Fruit fly (Drosophila melanogaster) whole organism, embryonic: Measurements from ENCODE around the gene kirre.

ENCODE experiments used
- Atf3 ChIP-seq: fragments of 200-800 bp; sonication (Bioruptor generic); optimal IDR thresholded peaks from 3 replicates; lab custom pipeline; 2016; ENCODE audit warnings: missing biosample characterization, missing genetic modification characterization
- CG10959 ChIP-seq: fragments of 200-800 bp; sonication (Bioruptor generic); IDR thresholded peaks from 2 replicates; pipeline ENCODE4 v1.3.6; 2022; ENCODE audit warnings: missing biosample characterization, missing genetic modification characterization
- CG12659 ChIP-seq: fragments of 200-800 bp; sonication (Bioruptor generic); optimal IDR thresholded peaks from 3 replicates; lab custom pipeline; 2017; ENCODE audit warnings: mild to moderate bottlenecking, missing biosample characterization, missing genetic modification reagents, missing genetic modification characterization
- CG13287 ChIP-seq: fragments of 200-800 bp; sonication (Bioruptor generic); IDR thresholded peaks from 2 replicates; pipeline ENCODE4 v1.3.6; 2022; ENCODE audit warnings: missing biosample characterization, missing genetic modification characterization; ENCODE audit not compliant: partially characterized antibody
- CG13424 ChIP-seq: fragments of 200-800 bp; sonication (Bioruptor generic); optimal IDR thresholded peaks from 2 replicates; lab custom pipeline; 2019; ENCODE audit warnings: missing biosample characterization, mild to moderate bottlenecking, missing genetic modification characterization, moderate library complexity
- CG13775 ChIP-seq: fragments of 200-800 bp; sonication (Bioruptor generic); optimal IDR thresholded peaks from 3 replicates; lab custom pipeline; 2017; ENCODE audit warnings: missing biosample characterization, mild to moderate bottlenecking, missing genetic modification characterization
- CG14965 ChIP-seq: fragments of 200-800 bp; sonication (Bioruptor generic); optimal IDR thresholded peaks from 2 replicates; lab custom pipeline; 2016; ENCODE audit warnings: missing biosample characterization, missing genetic modification characterization, borderline replicate concordance
- CG17359 ChIP-seq: fragments of 200-800 bp; sonication (Bioruptor generic); optimal IDR thresholded peaks from 3 replicates; lab custom pipeline; 2018; ENCODE audit warnings: missing biosample characterization, mild to moderate bottlenecking, missing genetic modification characterization, moderate library complexity
- CG17568 ChIP-seq: fragments of 200-800 bp; sonication (Bioruptor generic); optimal IDR thresholded peaks from 2 replicates; lab custom pipeline; 2018; ENCODE audit warnings: missing biosample characterization, mild to moderate bottlenecking, missing genetic modification characterization, moderate library complexity
- CG18764 ChIP-seq: fragments of 200-800 bp; sonication (Bioruptor generic); optimal IDR thresholded peaks from 3 replicates; lab custom pipeline; 2016; ENCODE audit warnings: missing biosample characterization, missing genetic modification characterization
- CG2199 ChIP-seq: fragments of 200-800 bp; sonication (Bioruptor generic); IDR thresholded peaks from 3 replicates; pipeline ENCODE4 v1.3.6; 2022; ENCODE audit warnings: missing biosample characterization, missing genetic modification characterization
- CG3281 ChIP-seq: fragments of 200-800 bp; sonication (Bioruptor generic); optimal IDR thresholded peaks from 3 replicates; lab custom pipeline; 2017; ENCODE audit warnings: missing biosample characterization, mild to moderate bottlenecking, missing genetic modification characterization
- CG33213 ChIP-seq: fragments of 200-800 bp; sonication (Bioruptor generic); optimal IDR thresholded peaks from 3 replicates; lab custom pipeline; 2016; ENCODE audit warnings: missing biosample characterization, missing genetic modification characterization
- CG4707 ChIP-seq: fragments of 200-800 bp; sonication (Bioruptor generic); optimal IDR thresholded peaks from 2 replicates; lab custom pipeline; 2018; ENCODE audit warnings: missing biosample characterization, mild to moderate bottlenecking, missing genetic modification characterization, moderate library complexity
- CG6254 ChIP-seq: fragments of 200-800 bp; sonication (Bioruptor generic); optimal IDR thresholded peaks from 3 replicates; lab custom pipeline; 2017; ENCODE audit warnings: mild to moderate bottlenecking, missing biosample characterization, missing genetic modification reagents, missing genetic modification characterization
- CG9817 ChIP-seq: fragments of 200-800 bp; sonication (Bioruptor generic); optimal IDR thresholded peaks from 2 replicates; lab custom pipeline; 2018; ENCODE audit warnings: missing biosample characterization, mild to moderate bottlenecking, missing genetic modification characterization, moderate library complexity
- Doc3 ChIP-seq: fragments of 200-800 bp; sonication (Bioruptor generic); IDR thresholded peaks from 3 replicates; pipeline ENCODE4 v1.3.6; 2022; ENCODE audit warnings: missing biosample characterization, missing genetic modification characterization; ENCODE audit not compliant: partially characterized antibody
- E2f1 ChIP-seq: fragments of 200-800 bp; sonication (Bioruptor generic); IDR thresholded peaks from 2 replicates; pipeline ENCODE4 v1.3.6; 2022; ENCODE audit warnings: missing biosample characterization, missing genetic modification characterization
- E2f2 ChIP-seq: fragments of 200-800 bp; sonication (Bioruptor generic); IDR thresholded peaks from 2 replicates; pipeline ENCODE4 v1.3.6; 2022; ENCODE audit warnings: missing biosample characterization, missing genetic modification characterization
- H2.0 ChIP-seq: fragments of 200-800 bp; sonication (Bioruptor generic); IDR thresholded peaks from 2 replicates; pipeline ENCODE4 v1.3.6; 2022; ENCODE audit warnings: missing biosample characterization, missing genetic modification characterization
- HHEX ChIP-seq: fragments of 200-800 bp; sonication (Bioruptor generic); optimal IDR thresholded peaks from 3 replicates; lab custom pipeline; 2017; ENCODE audit warnings: missing biosample characterization, mild to moderate bottlenecking, missing genetic modification characterization, missing genetic modification reagents
- Hsf ChIP-seq: fragments of 200-800 bp; sonication (Bioruptor generic); optimal IDR thresholded peaks from 3 replicates; lab custom pipeline; 2016; ENCODE audit warnings: missing biosample characterization, missing genetic modification characterization
- Max ChIP-seq: fragments of 200-800 bp; sonication (Bioruptor generic); optimal IDR thresholded peaks from 2 replicates; lab custom pipeline; 2016; ENCODE audit warnings: missing biosample characterization, mild to moderate bottlenecking, missing genetic modification characterization
- Neu2 ChIP-seq: fragments of 200-800 bp; sonication (Bioruptor generic); optimal IDR thresholded peaks from 3 replicates; lab custom pipeline; 2016; ENCODE audit warnings: missing biosample characterization, missing genetic modification characterization, borderline replicate concordance
- Scr ChIP-seq: fragments of 200-800 bp; sonication (Bioruptor generic); IDR thresholded peaks from 2 replicates; pipeline ENCODE4 v1.3.6; 2022; ENCODE audit warnings: missing biosample characterization, missing genetic modification characterization; ENCODE audit not compliant: partially characterized antibody
- Ssrp ChIP-seq: fragments of 200-800 bp; sonication (Bioruptor generic); optimal IDR thresholded peaks from 2 replicates; lab custom pipeline; 2018; ENCODE audit warnings: missing biosample characterization, mild to moderate bottlenecking, missing genetic modification characterization, moderate library complexity
- Vsx1 ChIP-seq: fragments of 200-800 bp; sonication (Bioruptor generic); optimal IDR thresholded peaks from 2 replicates; lab custom pipeline; 2017; ENCODE audit warnings: missing biosample characterization, mild to moderate bottlenecking, missing genetic modification characterization, missing genetic modification reagents
- Xrp1 ChIP-seq: fragments of 200-800 bp; sonication (Bioruptor generic); IDR thresholded peaks from 2 replicates; pipeline ENCODE4 v1.3.6; 2022; ENCODE audit warnings: missing biosample characterization, missing genetic modification characterization
- amos ChIP-seq: fragments of 200-800 bp; sonication (Bioruptor generic); IDR thresholded peaks from 2 replicates; pipeline ENCODE4 v1.3.6; 2022; ENCODE audit warnings: missing biosample characterization, missing genetic modification characterization; ENCODE audit not compliant: partially characterized antibody
- ash1 ChIP-seq: fragments of 200-800 bp; sonication (Bioruptor generic); optimal IDR thresholded peaks from 2 replicates; lab custom pipeline; 2018; ENCODE audit warnings: missing biosample characterization, mild to moderate bottlenecking, missing genetic modification characterization
- ato ChIP-seq: fragments of 200-800 bp; sonication (Bioruptor generic); IDR thresholded peaks from 2 replicates; pipeline ENCODE4 v1.3.6; 2022; ENCODE audit warnings: missing biosample characterization, missing genetic modification characterization; ENCODE audit not compliant: partially characterized antibody
- bowl ChIP-seq: fragments of 200-800 bp; sonication (Bioruptor generic); IDR thresholded peaks from 2 replicates; pipeline ENCODE4 v1.3.6; 2022; ENCODE audit warnings: missing biosample characterization, missing genetic modification characterization
- cad ChIP-seq: fragments of >200 bp; optimal IDR thresholded peaks from 2 replicates; lab custom pipeline; 2017; ENCODE audit warnings: missing biosample characterization, missing genetic modification characterization
- da ChIP-seq: fragments of 200-800 bp; sonication (Bioruptor generic); optimal IDR thresholded peaks from 2 replicates; lab custom pipeline; 2016; ENCODE audit warnings: missing biosample characterization, missing genetic modification characterization
- dati ChIP-seq: fragments of 200-800 bp; sonication (Bioruptor generic); IDR thresholded peaks from 2 replicates; pipeline ENCODE4 v1.3.6; 2022; ENCODE audit warnings: missing biosample characterization, missing genetic modification characterization
- exex ChIP-seq: fragments of 200-800 bp; sonication (Bioruptor generic); optimal IDR thresholded peaks from 4 replicates; lab custom pipeline; 2018; ENCODE audit warnings: missing biosample characterization, mild to moderate bottlenecking, missing genetic modification characterization, moderate library complexity
- gcm ChIP-seq: fragments of 200-800 bp; sonication (Bioruptor generic); optimal IDR thresholded peaks from 2 replicates; lab custom pipeline; 2019; ENCODE audit warnings: missing biosample characterization, mild to moderate bottlenecking, missing genetic modification characterization, moderate library complexity
- gem ChIP-seq: fragments of 200-800 bp; sonication (Bioruptor generic); optimal IDR thresholded peaks from 2 replicates; lab custom pipeline; 2019; ENCODE audit warnings: missing biosample characterization, mild to moderate bottlenecking, missing genetic modification characterization, moderate library complexity
- grn ChIP-seq: fragments of 200-800 bp; sonication (Bioruptor generic); optimal IDR thresholded peaks from 3 replicates; lab custom pipeline; 2017; ENCODE audit warnings: missing biosample characterization, missing genetic modification characterization
- ind ChIP-seq: fragments of 200-800 bp; sonication (Bioruptor generic); optimal IDR thresholded peaks from 3 replicates; lab custom pipeline; 2016; ENCODE audit warnings: missing biosample characterization, missing genetic modification characterization
- lmd ChIP-seq: fragments of 200-800 bp; sonication (Bioruptor generic); IDR thresholded peaks from 2 replicates; pipeline ENCODE4 v1.3.6; 2022; ENCODE audit warnings: missing biosample characterization, missing genetic modification characterization
- org-1 ChIP-seq: fragments of 200-800 bp; sonication (Bioruptor generic); optimal IDR thresholded peaks from 2 replicates; lab custom pipeline; 2017; ENCODE audit warnings: missing biosample characterization, missing genetic modification characterization
- pnt ChIP-seq: fragments of 200-800 bp; sonication (Bioruptor generic); optimal IDR thresholded peaks from 3 replicates; lab custom pipeline; 2016; ENCODE audit warnings: missing biosample characterization, missing genetic modification characterization
- sd ChIP-seq: fragments of 200-800 bp; sonication (Bioruptor generic); optimal IDR thresholded peaks from 3 replicates; lab custom pipeline; 2018; ENCODE audit warnings: missing biosample characterization, mild to moderate bottlenecking, missing genetic modification characterization, moderate library complexity
- sima ChIP-seq: fragments of 200-800 bp; sonication (Bioruptor generic); optimal IDR thresholded peaks from 2 replicates; lab custom pipeline; 2016; ENCODE audit warnings: missing biosample characterization, missing genetic modification characterization
- slbo ChIP-seq: fragments of 200-800 bp; sonication (Bioruptor generic); IDR thresholded peaks from 2 replicates; pipeline ENCODE4 v1.3.6; 2022; ENCODE audit warnings: missing biosample characterization, missing genetic modification characterization
- tll ChIP-seq, 2 experiments: fragments of 200-800 bp in 1 of 2; fragments of >200 bp in 1 of 2; sonication (Bioruptor generic) in 1 of 2; optimal IDR thresholded peaks; 2 replicates each; lab custom pipeline; 2017 to 2019; ENCODE audit warnings: missing biosample characterization in 2 of 2, missing genetic modification characterization in 2 of 2, mild to moderate bottlenecking in 1 of 2, moderate library complexity in 1 of 2
- tup ChIP-seq: fragments of 200-800 bp; sonication (Bioruptor generic); optimal IDR thresholded peaks from 2 replicates; lab custom pipeline; 2016; ENCODE audit warnings: missing biosample characterization, mild to moderate bottlenecking, missing genetic modification characterization, moderate library complexity
- z ChIP-seq: fragments of 200-800 bp; sonication (Bioruptor generic); IDR thresholded peaks from 3 replicates; pipeline ENCODE4 v1.3.6; 2022; ENCODE audit warnings: missing biosample characterization, missing genetic modification characterization
- zen ChIP-seq: fragments of 200-800 bp; sonication (Bioruptor generic); optimal IDR thresholded peaks from 3 replicates; lab custom pipeline; 2018; ENCODE audit warnings: missing biosample characterization, mild to moderate bottlenecking, missing genetic modification characterization, moderate library complexity

kirre gene

DNA sequence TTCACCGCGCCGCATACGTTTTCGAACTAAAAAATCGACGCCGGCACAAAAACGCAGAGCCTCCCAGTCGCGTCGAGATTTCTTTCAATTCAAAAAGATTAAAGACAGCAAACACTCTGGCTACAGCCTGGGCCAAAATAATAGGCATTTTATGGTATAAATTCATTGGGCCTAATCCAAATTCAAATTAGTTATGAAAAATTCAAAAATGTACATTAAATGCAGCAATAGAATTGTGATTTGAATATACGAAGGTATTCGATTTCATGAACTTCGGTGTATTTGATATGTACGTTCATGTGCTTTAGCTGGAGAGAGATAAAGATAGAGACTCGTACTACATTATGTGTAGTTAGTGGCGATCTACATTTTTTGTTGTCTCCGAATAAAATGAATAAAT lies 3.9 kb downstream of the kirre start, which contains the start of gene Syx4 (continued):
- peak; percentile 79; the same call in 2 of the 3 replicates for TF ChIP-seq CG2199
- TF ChIP-seq CG3281 (GFP tag; lab: Kevin White, UChicago), result peak; percentile 93
- TF ChIP-seq CG13775 (GFP tag; lab: Kevin White, UChicago), result peak; percentile 79
- TF ChIP-seq CG14965 (GFP tag; lab: Kevin White, UChicago), result peak; percentile 59
- TF ChIP-seq E2f2 (GFP tag; lab: Robert Waterston, UW), result peak; percentile 72
- TF ChIP-seq CG9817 (tag; lab: Kevin White, UChicago), result peak; percentile 88
- peak; percentile 92 for TF ChIP-seq CG12659 (GFP tag; lab: Kevin White, UChicago)
- peak; percentile 86 for TF ChIP-seq tup (GFP tag; lab: Kevin White, UChicago)
- TF ChIP-seq org-1, result peak; percentile 92
- TF ChIP-seq Hsf (GFP tag; lab: Kevin White, UChicago), result peak; percentile 87
- TF ChIP-seq CG17568, result peak; percentile 81
- TF ChIP-seq CG18764 (GFP tag; lab: Kevin White, UChicago), result peak; percentile 70
- no peak for TF ChIP-seq CG13287
- TF ChIP-seq Ssrp (tag; lab: Kevin White, UChicago), result peak; percentile 81
- TF ChIP-seq tll (GFP tag; optimal IDR thresholded peaks at IDR 0.05; lab: Kevin White, UChicago), result no peak
- peak; percentile 76 for TF ChIP-seq sima (GFP tag; lab: Kevin White, UChicago)
- peak; percentile 84 for TF ChIP-seq CG33213
- TF ChIP-seq CG17359 (tag; lab: Kevin White, UChicago), result peak; percentile 94
- TF ChIP-seq Xrp1 (GFP tag; lab: Robert Waterston, UW), result peak; percentile 89
- peak; percentile 85 for TF ChIP-seq bowl (GFP tag; lab: Robert Waterston, UW)
- no peak for TF ChIP-seq Scr (GFP tag; lab: Robert Waterston, UW)
- TF ChIP-seq slbo (GFP tag; lab: Robert Waterston, UW), result peak; percentile 93
- TF ChIP-seq CG10959 (GFP tag; lab: Robert Waterston, UW), result peak; percentile 58; the same call in 1 of the 2 replicates
- TF ChIP-seq lmd, result peak; percentile 87
- peak; percentile 85 for TF ChIP-seq gcm (GFP tag; lab: Kevin White, UChicago)
- peak; percentile 79 for TF ChIP-seq sd
- TF ChIP-seq amos (GFP tag; lab: Robert Waterston, UW), result no peak
- TF ChIP-seq pnt, result peak; percentile 71
- TF ChIP-seq CG6254 (GFP tag; lab: Kevin White, UChicago), result peak; percentile 67
- peak; percentile 76 for TF ChIP-seq Vsx1 (GFP tag; lab: Kevin White, UChicago)
- TF ChIP-seq ato (GFP tag; lab: Robert Waterston, UW), result no peak
- TF ChIP-seq E2f1 (GFP tag; lab: Robert Waterston, UW), result peak; percentile 89
- peak; percentile 91 for TF ChIP-seq ind (GFP tag; lab: Kevin White, UChicago)
- TF ChIP-seq exex (tag; lab: Kevin White, UChicago), result peak; percentile 70
- peak; percentile 52 for TF ChIP-seq grn (GFP tag; lab: Kevin White, UChicago)
- TF ChIP-seq Doc3, result no peak
- peak; percentile 94 for TF ChIP-seq HHEX (GFP tag; lab: Kevin White, UChicago)
- peak; percentile 90 for TF ChIP-seq H2.0 (GFP tag; lab: Robert Waterston, UW)
- no peak for TF ChIP-seq Neu2 (GFP tag; lab: Kevin White, UChicago)
- TF ChIP-seq cad (GFP tag; lab: Kevin White, UChicago), result no peak
- peak; percentile 94 for TF ChIP-seq gem
- TF ChIP-seq Max (GFP tag; lab: Kevin White, UChicago), result peak; percentile 87
- TF ChIP-seq ash1 (GFP tag; lab: Kevin White, UChicago), result peak; percentile 67
- peak; percentile 26; the same call in 1 of the 2 replicates for TF ChIP-seq dati (GFP tag; lab: Robert Waterston, UW)
- TF ChIP-seq CG4707, result peak; percentile 61
- TF ChIP-seq da (GFP tag; lab: Kevin White, UChicago), result peak; percentile 60
- TF ChIP-seq CG13424 (tag; lab: Kevin White, UChicago), result peak; percentile 89
- TF ChIP-seq zen (tag; lab: Kevin White, UChicago), result peak; percentile 52
- no peak for TF ChIP-seq z (GFP tag; lab: Robert Waterston, UW)
- peak; percentile 62 for TF ChIP-seq Atf3 (GFP tag; lab: Kevin White, UChicago)
